Worm (Caenorhabditis elegans) whole organism, late embryonic: ENCODE results near the gene T24D3.2.

ENCODE experiments used
- ets-4 ChIP-seq: sonication (generic microtip); optimal IDR thresholded peaks from 2 replicates; lab custom pipeline; 2016; ENCODE audit warnings: missing genetic modification characterization, missing compliant biosample characterization
- eyg-1 ChIP-seq: sonication (generic microtip); optimal IDR thresholded peaks from 2 replicates; lab custom pipeline; 2016; ENCODE audit warnings: missing genotype, missing genetic modification characterization, missing compliant biosample characterization
- fkh-10 ChIP-seq: fragments of 150-350 bp; optimal IDR thresholded peaks from 2 replicates; lab custom pipeline; 2014; ENCODE audit warnings: missing biosample characterization, missing genetic modification reagents, missing genetic modification characterization
- hlh-30 ChIP-seq: sonication (generic microtip); optimal IDR thresholded peaks from 2 replicates; lab custom pipeline; 2017; ENCODE audit warnings: antibody characterized with exemption, missing genetic modification characterization, missing compliant biosample characterization; ENCODE audit not compliant: insufficient read depth
- nhr-11 ChIP-seq: fragments of 150-350 bp; optimal IDR thresholded peaks from 2 replicates; lab custom pipeline; 2014; ENCODE audit warnings: missing biosample characterization, missing genetic modification characterization
- nhr-232 ChIP-seq: sonication (generic microtip); optimal IDR thresholded peaks from 2 replicates; lab custom pipeline; 2016; ENCODE audit warnings: missing genetic modification characterization, missing compliant biosample characterization
- pqm-1 ChIP-seq: sonication (generic microtip); optimal IDR thresholded peaks from 2 replicates; lab custom pipeline; 2016; ENCODE audit warnings: missing genetic modification characterization, missing compliant biosample characterization
- sdc-2 ChIP-seq: sonication (generic microtip); optimal IDR thresholded peaks from 2 replicates; lab custom pipeline; 2016; ENCODE audit warnings: missing genotype, missing genetic modification characterization, missing compliant biosample characterization
- unc-42 ChIP-seq: sonication (generic microtip); optimal IDR thresholded peaks from 2 replicates; lab custom pipeline; 2016; ENCODE audit warnings: missing genotype, missing genetic modification characterization, missing compliant biosample characterization

- TF ChIP-seq pqm-1 (tag; lab: Kevin White, UChicago) = no peak
- no peak for TF ChIP-seq ets-4 (tag; lab: Kevin White, UChicago)
- no peak for TF ChIP-seq nhr-232 (tag; lab: Kevin White, UChicago)
- TF ChIP-seq nhr-11 = no peak
- TF ChIP-seq unc-42 (tag; lab: Kevin White, UChicago) = no peak
- TF ChIP-seq sdc-2 (tag; lab: Kevin White, UChicago) = no peak
- no peak for TF ChIP-seq fkh-10
- no peak for TF ChIP-seq hlh-30 (tag; lab: Kevin White, UChicago)
- TF ChIP-seq eyg-1 (tag; lab: Kevin White, UChicago) = no peak
Measured at ce11 chrX:12406037-12406436, 19.5 kb upstream of the T24D3.2 start.
